Worm (Caenorhabditis elegans) whole organism, midembryonic: ENCODE data around the gene thoc-2.

Experiments used
- T22C8.4 ChIP-seq: fragments of 200-800 bp; sonication (Bioruptor generic); IDR thresholded peaks from 2 replicates; pipeline ENCODE4 v1.3.6; 2022; ENCODE audit warnings: missing genetic modification characterization, missing compliant biosample characterization
- cog-1 ChIP-seq: sonication (generic microtip); optimal IDR thresholded peaks from 2 replicates; lab custom pipeline; 2016; ENCODE audit warnings: missing genetic modification characterization, missing compliant biosample characterization
- flt-1 ChIP-seq: fragments of 200-800 bp; sonication (Bioruptor generic); IDR thresholded peaks from 2 replicates; pipeline ENCODE4 v1.3.6; 2022; ENCODE audit warnings: missing genetic modification characterization, missing compliant biosample characterization
- klf-2 ChIP-seq: fragments of 200-800 bp; sonication (Bioruptor generic); conservative IDR thresholded peaks from 2 replicates; pipeline ENCODE4 v1.3.6; 2022; ENCODE audit warnings: missing genetic modification reagents, missing genetic modification characterization, missing compliant biosample characterization
- med-1 ChIP-seq: sonication (generic microtip); optimal IDR thresholded peaks from 2 replicates; lab custom pipeline; 2017; ENCODE audit warnings: missing genetic modification characterization, mild to moderate bottlenecking, missing compliant biosample characterization, antibody characterized with exemption, missing genetic modification reagents; ENCODE audit not compliant: insufficient read depth
- ref-1 ChIP-seq: fragments of 200-800 bp; sonication (Bioruptor generic); conservative IDR thresholded peaks from 2 replicates; pipeline ENCODE4 v1.3.6; 2022; ENCODE audit warnings: missing genetic modification reagents, missing genetic modification characterization, missing compliant biosample characterization
- tab-1 ChIP-seq: fragments of 200-800 bp; sonication (Bioruptor generic); IDR thresholded peaks from 2 replicates; pipeline ENCODE4 v1.3.6; 2022; ENCODE audit warnings: missing genetic modification characterization, missing compliant biosample characterization
- ztf-23 ChIP-seq: fragments of 200-800 bp; sonication (Bioruptor generic); IDR thresholded peaks from 2 replicates; pipeline ENCODE4 v1.3.6; 2022; ENCODE audit warnings: missing genetic modification reagents, missing genetic modification characterization, missing compliant biosample characterization
- ztf-29 ChIP-seq: fragments of 200-800 bp; sonication (Bioruptor generic); IDR thresholded peaks from 2 replicates; pipeline ENCODE4 v1.3.6; 2022; ENCODE audit warnings: missing genetic modification reagents, missing genetic modification characterization, missing compliant biosample characterization

Gene thoc-2

ce11 chrIII:6402810-6403209 is 35.0 kb downstream of the thoc-2 start:
- TF ChIP-seq tab-1 (GFP tag; lab: Robert Waterston, UW) (no peak), cog-1 (tag; lab: Kevin White, UChicago) (no peak), med-1 (GFP tag; lab: Kevin White, UChicago) (no peak), ztf-29 (GFP tag; lab: Robert Waterston, UW) (no peak), ref-1 (GFP tag; lab: Robert Waterston, UW) (no peak), T22C8.4 (GFP tag; lab: Robert Waterston, UW) (no peak), ztf-23 (GFP tag; lab: Robert Waterston, UW) (no peak), klf-2 (GFP tag; lab: Robert Waterston, UW) (no peak), flt-1 (GFP tag; lab: Robert Waterston, UW) (no peak)

DNA sequence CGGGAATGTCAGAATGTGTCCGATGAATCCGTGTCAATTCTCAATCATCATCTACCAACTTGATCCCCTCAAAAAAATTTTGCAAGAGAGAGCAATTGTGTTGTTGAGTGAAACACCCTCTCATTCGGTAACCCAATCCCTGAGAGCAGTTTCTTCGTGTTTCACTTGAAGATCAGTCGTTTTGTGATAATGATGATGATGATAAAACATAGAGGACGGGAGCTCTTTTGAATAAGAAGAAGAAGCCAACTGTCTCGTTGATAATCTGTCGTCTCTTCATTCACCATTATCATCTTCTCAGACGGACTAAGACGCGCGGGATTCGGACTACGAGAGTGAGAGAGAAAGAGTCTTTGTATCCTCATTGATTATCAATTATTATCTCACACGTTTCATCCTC is 37.3 kb downstream of the thoc-2 start:
- no peak for TF ChIP-seq flt-1 (GFP tag; lab: Robert Waterston, UW)
- no peak for TF ChIP-seq ref-1 (GFP tag; lab: Robert Waterston, UW)
- no peak for TF ChIP-seq tab-1 (GFP tag; lab: Robert Waterston, UW)
- TF ChIP-seq ztf-23 (GFP tag; lab: Robert Waterston, UW) = no peak
- TF ChIP-seq med-1 (GFP tag; lab: Kevin White, UChicago) = no peak
- no peak for TF ChIP-seq ztf-29 (GFP tag; lab: Robert Waterston, UW)

ce11 chrIII:6406829-6407228 is 39.0 kb downstream of the thoc-2 start, which contains the start of gene let-756:
TSS of gene let-756 (plus strand) at chrIII:6407129.
- TF ChIP-seq flt-1 (GFP tag; lab: Robert Waterston, UW) (no peak), ztf-29 (GFP tag; lab: Robert Waterston, UW) (no peak), cog-1 (tag; lab: Kevin White, UChicago) (no peak), med-1 (GFP tag; lab: Kevin White, UChicago) (no peak), ztf-23 (GFP tag; lab: Robert Waterston, UW) (no peak), tab-1 (GFP tag; lab: Robert Waterston, UW) (no peak), klf-2 (GFP tag; lab: Robert Waterston, UW) (no peak), ref-1 (GFP tag; lab: Robert Waterston, UW) (no peak)

- TF ChIP-seq ref-1 (GFP tag; lab: Robert Waterston, UW) = no peak
- no peak for TF ChIP-seq klf-2 (GFP tag; lab: Robert Waterston, UW)
- no peak for TF ChIP-seq cog-1 (tag; lab: Kevin White, UChicago)
- no peak for TF ChIP-seq med-1 (GFP tag; lab: Kevin White, UChicago)
- no peak for TF ChIP-seq tab-1 (GFP tag; lab: Robert Waterston, UW)
- TF ChIP-seq flt-1 (GFP tag; lab: Robert Waterston, UW) = no peak
- TF ChIP-seq ztf-23 (GFP tag; lab: Robert Waterston, UW) = no peak
- no peak for TF ChIP-seq T22C8.4 (GFP tag; lab: Robert Waterston, UW)
- TF ChIP-seq ztf-29 (GFP tag; lab: Robert Waterston, UW) = no peak
Measured at ce11 chrIII:6411430-6411829, 43.6 kb downstream of the thoc-2 start.

DNA sequence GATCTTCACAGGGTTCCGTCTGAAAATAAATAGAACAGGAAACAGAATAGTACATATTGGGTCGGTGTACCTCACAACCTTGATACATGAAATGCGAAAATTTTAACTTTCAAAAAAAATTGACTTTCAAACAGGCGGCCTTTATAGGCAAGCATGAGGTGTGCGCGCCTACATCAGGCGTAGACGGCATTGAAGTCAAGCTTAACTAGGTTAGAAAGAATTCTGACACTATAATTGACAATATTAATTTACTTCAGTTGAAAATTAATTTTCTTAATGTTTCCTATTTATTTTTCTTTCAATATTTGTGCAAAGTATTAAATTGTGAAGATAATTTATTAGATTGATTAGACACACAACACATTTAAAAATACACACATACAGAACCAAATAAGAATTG is 44.1 kb downstream of the thoc-2 start, which contains the start of gene C05D11.5:
Gene C05D11.5, minus strand, starts transcription at position 101 of the 400 bp plus-strand sequence.
- TF ChIP-seq ref-1 (GFP tag; lab: Robert Waterston, UW) (no peak), ztf-23 (GFP tag; lab: Robert Waterston, UW) (no peak), T22C8.4 (GFP tag; lab: Robert Waterston, UW) (no peak), flt-1 (GFP tag; lab: Robert Waterston, UW) (no peak), klf-2 (GFP tag; lab: Robert Waterston, UW) (no peak), tab-1 (GFP tag; lab: Robert Waterston, UW) (no peak), cog-1 (tag; lab: Kevin White, UChicago) (no peak), ztf-29 (GFP tag; lab: Robert Waterston, UW) (no peak), med-1 (GFP tag; lab: Kevin White, UChicago) (no peak)

DNA sequence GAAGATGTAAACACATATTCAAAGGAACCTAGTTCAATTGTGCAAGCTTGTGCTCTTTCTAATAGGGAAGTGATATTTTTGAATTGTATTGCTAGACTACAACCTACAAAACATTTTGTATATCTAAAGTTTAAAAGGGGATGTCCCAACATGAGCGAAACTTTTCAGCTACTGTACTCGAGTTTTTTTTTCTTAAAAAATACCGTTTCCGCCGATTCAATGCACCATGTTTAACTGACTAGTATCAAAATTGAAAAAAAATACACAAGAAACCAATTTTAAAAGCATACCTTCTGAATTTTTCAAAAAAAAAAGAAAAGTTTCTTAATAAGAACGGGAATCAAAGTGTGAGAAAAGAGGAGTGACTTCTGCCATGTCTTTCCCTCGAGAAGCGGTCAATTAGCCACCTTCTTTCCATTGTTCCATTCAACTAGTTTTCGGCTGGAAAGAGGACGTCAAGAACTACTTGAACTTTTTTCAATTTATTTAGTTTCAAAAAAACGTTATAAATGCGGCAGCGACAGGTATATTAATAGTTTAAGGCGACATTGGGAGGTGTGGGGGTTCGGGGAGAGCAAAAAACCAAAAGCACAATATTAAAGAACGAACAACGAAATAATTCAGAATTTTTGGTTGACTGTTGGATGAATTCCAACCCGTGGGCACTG is 47.6 kb downstream of the thoc-2 start, which contains the start of gene nas-4:
Gene nas-4, minus strand, starts transcription at position 351 of the 668 bp plus-strand sequence.
- TF ChIP-seq med-1 (GFP tag; lab: Kevin White, UChicago) = no peak
- TF ChIP-seq cog-1 (tag; lab: Kevin White, UChicago) = no peak
- TF ChIP-seq T22C8.4 (GFP tag; lab: Robert Waterston, UW) = no peak
- no peak for TF ChIP-seq ztf-23 (GFP tag; lab: Robert Waterston, UW)
- TF ChIP-seq tab-1 (GFP tag; lab: Robert Waterston, UW) = no peak

DNA sequence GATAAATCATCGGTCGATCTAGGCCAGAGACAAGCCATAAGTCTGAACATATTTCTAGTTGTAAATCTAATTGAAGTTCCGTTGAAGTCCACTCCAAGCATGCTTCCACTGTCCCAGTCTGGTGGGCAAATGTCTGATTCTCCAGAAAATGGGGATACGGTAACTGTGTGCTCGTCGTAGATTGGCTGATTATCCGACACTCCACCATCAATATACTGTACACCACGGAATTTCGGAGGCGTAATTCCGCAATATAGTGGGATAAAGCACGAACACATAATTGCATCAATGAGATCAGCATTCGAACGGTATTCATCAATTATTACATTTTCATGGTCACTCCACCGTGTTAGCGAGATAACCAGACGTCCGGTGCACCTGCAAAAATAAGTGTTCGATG is 50.4 kb downstream of the thoc-2 start:
- TF ChIP-seq T22C8.4 (GFP tag; lab: Robert Waterston, UW) (no peak), med-1 (GFP tag; lab: Kevin White, UChicago) (no peak)

ce11 chrIII:6419409-6419944 is 51.6 kb downstream of the thoc-2 start, which contains the start of gene atgl-1:
TSS of gene atgl-1 (minus strand) at chrIII:6419459.
- no peak for TF ChIP-seq ztf-29 (GFP tag; lab: Robert Waterston, UW)
- no peak for TF ChIP-seq cog-1 (tag; lab: Kevin White, UChicago)

DNA sequence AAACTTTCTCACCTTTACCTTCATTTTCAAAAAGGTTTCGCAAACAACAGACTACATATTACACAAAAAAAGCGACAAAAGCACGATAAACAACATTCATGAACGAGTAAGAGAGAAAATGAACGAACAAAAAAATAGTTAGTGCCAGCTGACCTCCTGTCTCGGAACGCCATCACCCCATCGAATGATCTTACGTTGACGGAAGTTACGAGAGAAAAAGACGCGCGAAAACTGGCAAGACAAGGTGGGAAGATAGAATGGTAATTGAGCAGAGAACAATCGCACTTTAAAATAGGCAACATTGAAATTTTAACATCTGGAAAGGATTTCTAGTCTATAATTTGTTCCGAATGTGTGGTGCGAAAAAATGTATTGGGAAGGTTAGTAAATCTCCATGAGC is 52.4 kb downstream of the thoc-2 start:
- no peak for TF ChIP-seq med-1 (GFP tag; lab: Kevin White, UChicago)
- no peak for TF ChIP-seq cog-1 (tag; lab: Kevin White, UChicago)
- TF ChIP-seq tab-1 (GFP tag; lab: Robert Waterston, UW) = no peak
- TF ChIP-seq ref-1 (GFP tag; lab: Robert Waterston, UW) = no peak
- no peak for TF ChIP-seq klf-2 (GFP tag; lab: Robert Waterston, UW)
- TF ChIP-seq ztf-23 (GFP tag; lab: Robert Waterston, UW) = no peak
- no peak for TF ChIP-seq ztf-29 (GFP tag; lab: Robert Waterston, UW)
- TF ChIP-seq T22C8.4 (GFP tag; lab: Robert Waterston, UW) = no peak
- TF ChIP-seq flt-1 (GFP tag; lab: Robert Waterston, UW) = no peak
